Worm (Caenorhabditis elegans) whole organism, L4 larva: ENCODE measurements around the gene srg-40.

Source experiments
- F10B5.3 ChIP-seq: sonication (generic microtip); optimal IDR thresholded peaks from 2 replicates; lab custom pipeline; 2016; ENCODE audit warnings: mild to moderate bottlenecking, missing genetic modification characterization, missing compliant biosample characterization
- F37D6.2 ChIP-seq: sonication (generic microtip); optimal IDR thresholded peaks from 2 replicates; lab custom pipeline; 2016; ENCODE audit warnings: mild to moderate bottlenecking, missing genetic modification characterization, missing compliant biosample characterization
- F49E8.2 ChIP-seq: sonication (generic microtip); optimal IDR thresholded peaks from 2 replicates; lab custom pipeline; 2016; ENCODE audit warnings: missing compliant biosample characterization, mild to moderate bottlenecking, missing genetic modification characterization, borderline replicate concordance
- T20F7.1 ChIP-seq: fragments of 200-800 bp; sonication (Bioruptor generic); optimal IDR thresholded peaks from 2 replicates; lab custom pipeline; 2018; ENCODE audit warnings: mild to moderate bottlenecking, missing genetic modification characterization, missing compliant biosample characterization
- T26A8.4 ChIP-seq: fragments of 200-800 bp; sonication (Bioruptor generic); IDR thresholded peaks from 2 replicates; pipeline ENCODE4 v1.3.6; 2022; ENCODE audit warnings: missing genetic modification characterization, missing compliant biosample characterization
- ZK337.2 ChIP-seq: fragments of 200-800 bp; sonication (Bioruptor generic); IDR thresholded peaks from 2 replicates; pipeline ENCODE4 v1.3.6; 2022; ENCODE audit warnings: missing genetic modification reagents, missing genetic modification characterization, missing compliant biosample characterization
- ZK546.5 ChIP-seq, 2 experiments: sonication (generic microtip); optimal IDR thresholded peaks; 2 replicates each; lab custom pipeline; 2017; ENCODE audit warnings: missing biosample characterization in 2 of 2, missing genetic modification characterization in 2 of 2
- aly-2 ChIP-seq: sonication (generic microtip); optimal IDR thresholded peaks from 2 replicates; lab custom pipeline; 2018; ENCODE audit warnings: missing biosample characterization, missing genetic modification characterization
- ama-1 ChIP-seq: fragments of 150-350 bp; optimal IDR thresholded peaks from 2 replicates; lab custom pipeline; 2014; ENCODE audit warnings: inconsistent platforms, mixed read lengths
- ceh-44 ChIP-seq: fragments of 200-800 bp; sonication (Bioruptor generic); IDR thresholded peaks from 2 replicates; pipeline ENCODE4 v1.3.6; 2022; ENCODE audit warnings: missing genetic modification reagents, missing genetic modification characterization, missing compliant biosample characterization
- ceh-62 ChIP-seq: sonication (generic microtip); optimal IDR thresholded peaks from 2 replicates; lab custom pipeline; 2017; ENCODE audit warnings: missing biosample characterization, missing genetic modification characterization
- ceh-82 ChIP-seq: sonication (generic microtip); optimal IDR thresholded peaks from 2 replicates; lab custom pipeline; 2017; ENCODE audit warnings: missing biosample characterization, missing genetic modification characterization
- cey-2 ChIP-seq: sonication (generic microtip); optimal IDR thresholded peaks from 3 replicates; lab custom pipeline; 2017; ENCODE audit warnings: missing genetic modification characterization, mild to moderate bottlenecking, missing compliant biosample characterization, antibody characterized with exemption, borderline replicate concordance; ENCODE audit not compliant: insufficient read depth
- daf-16 ChIP-seq, 3 experiments: sonication (generic microtip); optimal IDR thresholded peaks; 2 replicates each; lab custom pipeline; 2016 to 2017; ENCODE audit warnings: missing genetic modification characterization in 3 of 3, missing genetic modification reagents in 3 of 3, mild to moderate bottlenecking in 2 of 3, missing compliant biosample characterization in 2 of 3, missing biosample characterization in 1 of 3, moderate library complexity in 1 of 3
- dmd-6 ChIP-seq: fragments of 200-800 bp; sonication (Bioruptor generic); IDR thresholded peaks from 2 replicates; pipeline ENCODE4 v1.3.6; 2022; ENCODE audit warnings: missing genetic modification reagents, missing genetic modification characterization, missing compliant biosample characterization
- dmd-9 ChIP-seq: fragments of 200-800 bp; sonication (Bioruptor generic); IDR thresholded peaks from 2 replicates; pipeline ENCODE4 v1.3.6; 2022; ENCODE audit warnings: missing genetic modification reagents, missing genetic modification characterization, missing compliant biosample characterization
- dpl-1 ChIP-seq: fragments of 150-350 bp; optimal IDR thresholded peaks from 2 replicates; lab custom pipeline; 2014; ENCODE audit warnings: missing biosample characterization, missing genetic modification reagents, missing genetic modification characterization
- dve-1 ChIP-seq: sonication (generic microtip); optimal IDR thresholded peaks from 2 replicates; lab custom pipeline; 2017; ENCODE audit warnings: antibody characterized with exemption, mild to moderate bottlenecking, missing genetic modification characterization, missing compliant biosample characterization; ENCODE audit not compliant: insufficient read depth
- egl-27 ChIP-seq: sonication (generic microtip); optimal IDR thresholded peaks from 3 replicates; lab custom pipeline; 2017; ENCODE audit warnings: missing biosample characterization, missing genetic modification reagents, missing genetic modification characterization
- fos-1 ChIP-seq: fragments of 150-350 bp; optimal IDR thresholded peaks from 2 replicates; lab custom pipeline; 2014; ENCODE audit warnings: missing biosample characterization, missing genetic modification characterization
- hif-1 ChIP-seq, 2 experiments: sonication (generic microtip); optimal IDR thresholded peaks; 2 replicates each; lab custom pipeline; 2016 to 2017; ENCODE audit warnings: missing compliant biosample characterization in 2 of 2, missing genetic modification characterization in 2 of 2, missing genetic modification reagents in 2 of 2, missing genotype in 2 of 2, mild to moderate bottlenecking in 1 of 2
- hlh-11 ChIP-seq: fragments of 200-800 bp; sonication (Bioruptor generic); optimal IDR thresholded peaks from 2 replicates; lab custom pipeline; 2018; ENCODE audit warnings: mild to moderate bottlenecking, missing genetic modification characterization, missing compliant biosample characterization
- hlh-30 ChIP-seq: sonication (generic microtip); optimal IDR thresholded peaks from 2 replicates; lab custom pipeline; 2017; ENCODE audit warnings: antibody characterized with exemption, mild to moderate bottlenecking, missing genetic modification characterization, missing compliant biosample characterization; ENCODE audit not compliant: insufficient read depth
- lin-1 ChIP-seq: fragments of 200-800 bp; sonication (Bioruptor generic); IDR thresholded peaks from 2 replicates; pipeline ENCODE4 v1.3.6; 2022; ENCODE audit warnings: missing genetic modification reagents, missing genetic modification characterization, missing compliant biosample characterization
- lin-38 ChIP-seq: fragments of 200-800 bp; sonication (Bioruptor generic); IDR thresholded peaks from 2 replicates; pipeline ENCODE4 v1.3.6; 2022; ENCODE audit warnings: missing genetic modification reagents, missing genetic modification characterization, missing compliant biosample characterization
- lin-39 ChIP-seq: fragments of 150-350 bp; optimal IDR thresholded peaks from 2 replicates; lab custom pipeline; 2014; ENCODE audit warnings: missing biosample characterization, missing genetic modification reagents, missing genetic modification characterization
- lir-3 ChIP-seq: sonication (generic microtip); optimal IDR thresholded peaks from 2 replicates; lab custom pipeline; 2016; ENCODE audit warnings: mild to moderate bottlenecking, missing genetic modification characterization, missing compliant biosample characterization
- madf-5 ChIP-seq, 2 experiments: fragments of 200-800 bp; sonication (Bioruptor generic); IDR thresholded peaks; 2 replicates each; pipeline ENCODE4 v1.3.6; 2022; ENCODE audit warnings: missing compliant biosample characterization in 2 of 2, missing genetic modification characterization in 2 of 2
- mdl-1 ChIP-seq, 2 experiments: fragments of 150-350 bp in 1 of 2; sonication (generic microtip) in 1 of 2; optimal IDR thresholded peaks; 2 replicates each; lab custom pipeline; 2014 to 2017; ENCODE audit warnings: missing biosample characterization in 2 of 2, missing genetic modification characterization in 2 of 2
- mdt-29 ChIP-seq: fragments of 200-800 bp; sonication (Bioruptor generic); IDR thresholded peaks from 2 replicates; pipeline ENCODE4 v1.3.6; 2022; ENCODE audit warnings: missing genetic modification reagents, missing genetic modification characterization, missing compliant biosample characterization
- mep-1 ChIP-seq: fragments of 150-350 bp; sonication (generic microtip); optimal IDR thresholded peaks from 3 replicates; lab custom pipeline; 2014; ENCODE audit warnings: missing biosample characterization, missing genetic modification characterization
- mes-2 ChIP-seq: sonication (generic microtip); optimal IDR thresholded peaks from 2 replicates; lab custom pipeline; 2016; ENCODE audit warnings: missing genotype, mild to moderate bottlenecking, missing genetic modification characterization, missing compliant biosample characterization; ENCODE audit not compliant: poor library complexity, severe bottlenecking
- mxl-2 ChIP-seq: fragments of 200-800 bp; sonication (Bioruptor generic); conservative IDR thresholded peaks from 2 replicates; pipeline ENCODE4 v1.3.6; 2022; ENCODE audit warnings: missing genetic modification reagents, missing genetic modification characterization, missing compliant biosample characterization
- mxl-3 ChIP-seq: fragments of 200-800 bp; sonication (Bioruptor generic); optimal IDR thresholded peaks from 2 replicates; lab custom pipeline; 2018; ENCODE audit warnings: mild to moderate bottlenecking, missing genetic modification characterization, missing compliant biosample characterization
- nhr-25 ChIP-seq: sonication (generic microtip); optimal IDR thresholded peaks from 2 replicates; lab custom pipeline; 2017; ENCODE audit warnings: missing genetic modification characterization, mild to moderate bottlenecking, missing compliant biosample characterization, antibody characterized with exemption, moderate library complexity, borderline replicate concordance; ENCODE audit not compliant: insufficient read depth
- nhr-42 ChIP-seq: fragments of 200-800 bp; sonication (Bioruptor generic); IDR thresholded peaks from 2 replicates; pipeline ENCODE4 v1.3.6; 2022; ENCODE audit warnings: missing genetic modification characterization, missing compliant biosample characterization
- nhr-48 ChIP-seq: sonication (generic microtip); optimal IDR thresholded peaks from 2 replicates; lab custom pipeline; 2016; ENCODE audit warnings: mild to moderate bottlenecking, missing genetic modification characterization, missing compliant biosample characterization
- nhr-6 ChIP-seq: fragments of 150-350 bp; optimal IDR thresholded peaks from 2 replicates; lab custom pipeline; 2014; ENCODE audit warnings: missing biosample characterization, missing genetic modification characterization
- pha-4 ChIP-seq, 2 experiments: fragments of 150-350 bp in 1 of 2; fragments of 200-800 bp in 1 of 2; sonication (Bioruptor generic) in 1 of 2; IDR thresholded peaks in 1 of 2; optimal IDR thresholded peaks in 1 of 2; 2 replicates each; pipeline versions ENCODE4 v1.3.6 to Lab custom; 2014 to 2022; ENCODE audit warnings: missing genetic modification characterization in 2 of 2, missing genetic modification reagents in 2 of 2, missing biosample characterization in 1 of 2, missing compliant biosample characterization in 1 of 2
- rbr-2 ChIP-seq: sonication (generic microtip); optimal IDR thresholded peaks from 2 replicates; lab custom pipeline; 2016; ENCODE audit warnings: missing genotype, missing genetic modification characterization, missing compliant biosample characterization
- saeg-2 ChIP-seq: fragments of 200-800 bp; sonication (Bioruptor generic); IDR thresholded peaks from 2 replicates; pipeline ENCODE4 v1.3.6; 2022; ENCODE audit warnings: missing genetic modification reagents, missing genetic modification characterization, missing compliant biosample characterization
- sdz-12 ChIP-seq: fragments of 200-800 bp; sonication (Bioruptor generic); optimal IDR thresholded peaks from 2 replicates; lab custom pipeline; 2018; ENCODE audit warnings: mild to moderate bottlenecking, missing genetic modification characterization, missing compliant biosample characterization
- spr-3 ChIP-seq: fragments of 200-800 bp; sonication (Bioruptor generic); optimal IDR thresholded peaks from 2 replicates; lab custom pipeline; 2018; ENCODE audit warnings: mild to moderate bottlenecking, missing genetic modification characterization, missing compliant biosample characterization
- tag-97 ChIP-seq: fragments of 200-800 bp; sonication (Bioruptor generic); IDR thresholded peaks from 2 replicates; pipeline ENCODE4 v1.3.6; 2022; ENCODE audit warnings: missing genetic modification characterization, missing compliant biosample characterization
- zfp-3 ChIP-seq: fragments of 200-800 bp; sonication (Bioruptor generic); conservative IDR thresholded peaks from 2 replicates; pipeline ENCODE4 v1.3.6; 2022; ENCODE audit warnings: missing genetic modification reagents, missing genetic modification characterization, missing compliant biosample characterization

srg-40 gene

DNA sequence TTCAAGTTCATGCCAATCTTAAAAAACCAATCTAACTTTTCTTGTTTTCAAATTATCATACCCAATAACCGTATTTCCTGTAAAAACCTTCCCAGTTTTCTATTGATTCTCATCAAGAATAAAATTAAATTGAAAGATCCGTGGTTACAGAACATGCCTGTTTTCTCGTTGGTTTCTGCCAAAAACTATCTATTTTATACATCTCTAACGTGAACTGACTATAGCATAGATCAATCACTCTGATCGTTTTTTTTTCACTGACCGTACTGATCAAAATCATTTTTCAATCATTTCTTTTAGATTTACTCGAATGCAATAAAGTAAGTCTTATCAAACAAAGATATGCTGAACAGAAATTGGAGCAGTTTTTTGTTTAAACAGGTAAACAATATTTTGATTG lies 39.5 kb downstream of the srg-40 start, which contains the start of gene C06H2.2:
TSS of gene C06H2.2 (plus strand) at position 301 of the 400 bp plus-strand sequence.
- TF ChIP-seq ZK546.5 (tag; optimal IDR thresholded peaks at IDR 0.05; lab: Kevin White, UChicago) (no peak), T20F7.1 (peak; percentile 48)
- TF ChIP-seq, all 104 proteins: peak for 1

DNA sequence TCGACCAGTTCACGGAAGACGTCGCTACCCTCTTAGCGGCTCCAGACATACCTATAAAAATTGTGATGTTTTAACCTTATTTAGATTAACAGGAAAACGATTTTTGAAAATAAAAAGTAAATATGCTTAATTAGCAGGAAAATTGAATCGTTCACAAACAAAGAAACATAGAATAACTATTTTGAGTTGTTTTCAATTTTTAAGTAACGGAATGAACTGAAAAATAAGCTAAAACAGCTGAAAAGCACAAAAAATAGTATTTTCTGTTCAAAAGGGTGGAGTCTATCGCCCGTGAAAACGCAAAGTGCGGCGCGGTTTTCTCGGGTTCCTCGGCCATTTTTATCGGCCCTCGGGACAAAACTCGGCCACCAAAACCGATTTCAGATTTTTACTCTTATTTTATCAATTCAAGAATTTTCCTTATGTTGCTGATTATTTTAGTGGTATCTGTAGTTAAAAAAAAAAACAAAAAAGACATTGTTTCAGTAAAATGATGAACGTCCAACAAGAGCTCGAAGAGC lies 40.5 kb downstream of the srg-40 start, which contains the start of the genes atp-5 and lmtr-3:
TSS of gene atp-5 (minus strand) at position 51 of the 521 bp plus-strand sequence.
TSS of gene lmtr-3 (plus strand) at position 370 of the 521 bp plus-strand sequence.
- TF ChIP-seq ceh-82 (no peak), lin-1 (no peak), nhr-42 (peak; percentile 62; the same call in 1 of the 2 replicates), aly-2 (tag; lab: Kevin White, UChicago) (no peak), nhr-48 (tag; lab: Kevin White, UChicago) (peak; percentile 50), hlh-30 (tag; lab: Kevin White, UChicago) (peak; percentile 93), tag-97 (0 out of 2 replicates have a peak, but pooled peaks have one; percentile 23), mes-2 (tag; lab: Kevin White, UChicago) (peak; percentile 99), mep-1 (peak; percentile 81), fos-1 (no peak), dve-1 (tag; lab: Kevin White, UChicago) (peak; percentile 68), hlh-11 (tag; lab: Kevin White, UChicago) (peak; percentile 79), T20F7.1 (peak; percentile 68), F49E8.2 (peak; percentile 9), spr-3 (no peak), F10B5.3 (tag; lab: Kevin White, UChicago) (no peak), hif-1 (tag; optimal IDR thresholded peaks at IDR 0.05; lab: Kevin White, UChicago) (peak in 1 of 2 experiments; percentile 91), lin-39 (tag; lab: Kevin White, UChicago) (no peak), nhr-25 (tag; lab: Kevin White, UChicago) (peak; percentile 52), ceh-44 (GFP tag; lab: Robert Waterston, UW) (peak; percentile 85), nhr-6 (tag; lab: Kevin White, UChicago) (peak; percentile 68), mxl-2 (GFP tag; lab: Robert Waterston, UW) (no peak), T26A8.4 (GFP tag; lab: Robert Waterston, UW) (peak; percentile 32; the same call in 1 of the 2 replicates), dpl-1 (GFP tag; lab: Kevin White, UChicago) (peak; percentile 70), mxl-3 (GFP tag; lab: Kevin White, UChicago) (peak; percentile 76), lin-38 (peak; percentile 76), ZK337.2 (GFP tag; lab: Robert Waterston, UW) (peak; percentile 86; the same call in 1 of the 2 replicates), madf-5 (GFP tag; IDR thresholded peaks at IDR 0.05; lab: Robert Waterston, UW) (peak in 1 of 2 experiments; percentile 64; a peak in 1 of 4 replicates), ceh-62 (no peak), egl-27 (no peak), dmd-6 (GFP tag; lab: Robert Waterston, UW) (peak; percentile 85), rbr-2 (peak; percentile 57), daf-16 (GFP tag; optimal IDR thresholded peaks at IDR 0.05; lab: Kevin White, UChicago) (no peak), daf-16 (tag; optimal IDR thresholded peaks at IDR 0.05; lab: Kevin White, UChicago) (peak; percentile 47), pha-4 (GFP tag; IDR thresholded peaks at IDR 0.05; lab: Robert Waterston, UW) (0 out of 2 replicates have a peak, but pooled peaks have one; percentile 14), pha-4 (tag; optimal IDR thresholded peaks at IDR 0.05; lab: Kevin White, UChicago) (no peak), F37D6.2 (tag; lab: Kevin White, UChicago) (no peak), zfp-3 (0 out of 2 replicates have a peak, but pooled peaks have one; percentile 12), saeg-2 (GFP tag; lab: Robert Waterston, UW) (no peak), ama-1 (no peak), cey-2 (no peak), lir-3 (tag; lab: Kevin White, UChicago) (no peak), dmd-9 (GFP tag; lab: Robert Waterston, UW) (peak; percentile 78), sdz-12 (no peak), mdl-1 (tag; optimal IDR thresholded peaks at IDR 0.05; lab: Kevin White, UChicago) (peak in 1 of 2 experiments; percentile 48), mdt-29 (GFP tag; lab: Robert Waterston, UW) (no peak)
